Fruit fly (Drosophila melanogaster) whole organism, embryonic: ENCODE results near the gene CG3556.

Source experiments
- CG11093 ChIP-seq: fragments of 200-800 bp; sonication (Bioruptor generic); IDR thresholded peaks from 3 replicates; pipeline ENCODE4 v1.3.6; 2022; ENCODE audit warnings: missing biosample characterization, missing genetic modification characterization
- CG12299 ChIP-seq: fragments of 200-800 bp; sonication (Bioruptor generic); optimal IDR thresholded peaks from 2 replicates; lab custom pipeline; 2018; ENCODE audit warnings: missing biosample characterization, mild to moderate bottlenecking, missing genetic modification characterization
- CG12942 ChIP-seq: fragments of 200-800 bp; sonication (Bioruptor generic); optimal IDR thresholded peaks from 3 replicates; lab custom pipeline; 2016; ENCODE audit warnings: missing biosample characterization, missing genetic modification characterization
- CG14014 ChIP-seq: fragments of 200-800 bp; sonication (Bioruptor generic); IDR thresholded peaks from 2 replicates; pipeline ENCODE4 v1.3.6; 2022; ENCODE audit warnings: missing biosample characterization, missing genetic modification characterization
- CG15269 ChIP-seq: fragments of 200-800 bp; sonication (Bioruptor generic); optimal IDR thresholded peaks from 2 replicates; lab custom pipeline; 2018; ENCODE audit warnings: missing biosample characterization, mild to moderate bottlenecking, missing genetic modification characterization, moderate library complexity
- CG1603 ChIP-seq: fragments of 200-800 bp; sonication (Bioruptor generic); optimal IDR thresholded peaks from 2 replicates; lab custom pipeline; 2019; ENCODE audit warnings: missing biosample characterization, mild to moderate bottlenecking, missing genetic modification characterization, moderate library complexity
- CG17359 ChIP-seq: fragments of 200-800 bp; sonication (Bioruptor generic); optimal IDR thresholded peaks from 3 replicates; lab custom pipeline; 2018; ENCODE audit warnings: missing biosample characterization, mild to moderate bottlenecking, missing genetic modification characterization, moderate library complexity
- CG17829 ChIP-seq: fragments of 200-800 bp; optimal IDR thresholded peaks from 2 replicates; lab custom pipeline; 2019; ENCODE audit warnings: missing biosample characterization, mild to moderate bottlenecking, missing genetic modification characterization, moderate library complexity
- CG2120 ChIP-seq: fragments of 200-800 bp; sonication (Bioruptor generic); optimal IDR thresholded peaks from 3 replicates; lab custom pipeline; 2016; ENCODE audit warnings: missing biosample characterization, missing genetic modification characterization
- CG42726 ChIP-seq: fragments of 200-800 bp; sonication (Bioruptor generic); IDR thresholded peaks from 2 replicates; pipeline ENCODE4 v1.3.6; 2022; ENCODE audit warnings: missing biosample characterization, missing genetic modification characterization; ENCODE audit not compliant: partially characterized antibody
- CG4707 ChIP-seq: fragments of 200-800 bp; sonication (Bioruptor generic); optimal IDR thresholded peaks from 2 replicates; lab custom pipeline; 2018; ENCODE audit warnings: missing biosample characterization, mild to moderate bottlenecking, missing genetic modification characterization, moderate library complexity
- CG5180 ChIP-seq: fragments of 200-800 bp; sonication (Bioruptor generic); optimal IDR thresholded peaks from 3 replicates; lab custom pipeline; 2017; ENCODE audit warnings: missing biosample characterization, missing genetic modification characterization, mild to moderate bottlenecking, moderate library complexity, missing genetic modification reagents
- CG7987 ChIP-seq: fragments of 200-800 bp; sonication (Bioruptor generic); optimal IDR thresholded peaks from 2 replicates; lab custom pipeline; 2018; ENCODE audit warnings: missing biosample characterization, mild to moderate bottlenecking, missing genetic modification characterization, moderate library complexity
- CG8290 ChIP-seq, 3 experiments: fragments of 200-800 bp; sonication (Bioruptor generic); optimal IDR thresholded peaks; 2 replicates each; lab custom pipeline; 2016 to 2019; ENCODE audit warnings: missing biosample characterization in 3 of 3, missing genetic modification characterization in 3 of 3, mild to moderate bottlenecking in 2 of 3, moderate library complexity in 1 of 3
- CG9609 ChIP-seq: fragments of 200-800 bp; sonication (Bioruptor generic); optimal IDR thresholded peaks from 3 replicates; lab custom pipeline; 2016; ENCODE audit warnings: missing biosample characterization, missing genetic modification characterization
- CTCF ChIP-seq: fragments of 200-800 bp; sonication (Bioruptor generic); optimal IDR thresholded peaks from 2 replicates; lab custom pipeline; 2017; ENCODE audit warnings: missing biosample characterization, mild to moderate bottlenecking, missing genetic modification characterization, moderate library complexity
- CkIIα-i1 ChIP-seq: fragments of 200-800 bp; sonication (Bioruptor generic); IDR thresholded peaks from 2 replicates; pipeline ENCODE4 v1.3.6; 2022; ENCODE audit warnings: missing biosample characterization, missing genetic modification characterization
- Dad ChIP-seq: fragments of 200-800 bp; sonication (Bioruptor generic); optimal IDR thresholded peaks from 3 replicates; lab custom pipeline; 2016; ENCODE audit warnings: missing biosample characterization, missing genetic modification characterization
- Dip3 ChIP-seq: fragments of 200-800 bp; sonication (Bioruptor generic); optimal IDR thresholded peaks from 3 replicates; lab custom pipeline; 2016; ENCODE audit warnings: missing biosample characterization, missing genetic modification characterization
- Gug ChIP-seq: fragments of 200-800 bp; sonication (Bioruptor generic); IDR thresholded peaks from 4 replicates; pipeline ENCODE4 v1.3.6; 2022; ENCODE audit warnings: missing biosample characterization, missing genetic modification characterization
- H15 ChIP-seq: fragments of 200-800 bp; sonication (Bioruptor generic); IDR thresholded peaks from 3 replicates; pipeline ENCODE4 v1.3.6; 2022; ENCODE audit warnings: missing biosample characterization, missing genetic modification characterization
- Hr39 ChIP-seq: fragments of >200 bp; optimal IDR thresholded peaks from 2 replicates; lab custom pipeline; 2017
- Hr51 ChIP-seq, 2 experiments: fragments of 200-800 bp; sonication (Bioruptor generic); optimal IDR thresholded peaks; 2 replicates in 1 of 2; 3 replicates in 1 of 2; lab custom pipeline; 2016 to 2018; ENCODE audit warnings: missing biosample characterization in 2 of 2, missing genetic modification characterization in 2 of 2, mild to moderate bottlenecking in 1 of 2, moderate library complexity in 1 of 2
- MBD-R2 ChIP-seq: fragments of 200-800 bp; sonication (Bioruptor generic); IDR thresholded peaks from 2 replicates; pipeline ENCODE4 v1.3.6; 2022; ENCODE audit warnings: missing biosample characterization, missing genetic modification characterization
- Nf-YB ChIP-seq: fragments of 200-800 bp; sonication (Bioruptor generic); optimal IDR thresholded peaks from 3 replicates; lab custom pipeline; 2019; ENCODE audit warnings: missing biosample characterization, mild to moderate bottlenecking, missing genetic modification characterization, moderate library complexity
- Optix ChIP-seq: fragments of 200-800 bp; sonication (Bioruptor generic); IDR thresholded peaks from 3 replicates; pipeline ENCODE4 v1.3.6; 2022; ENCODE audit warnings: missing biosample characterization, missing genetic modification characterization
- Poxn ChIP-seq: fragments of 200-800 bp; sonication (Bioruptor generic); IDR thresholded peaks from 2 replicates; pipeline ENCODE4 v1.3.6; 2022; ENCODE audit warnings: missing biosample characterization, missing genetic modification characterization
- Ravus ChIP-seq: fragments of 200-800 bp; sonication (Bioruptor generic); IDR thresholded peaks from 2 replicates; pipeline ENCODE4 v1.3.6; 2022; ENCODE audit warnings: missing biosample characterization, missing genetic modification characterization
- Sox102F ChIP-seq: fragments of 200-800 bp; sonication (Bioruptor generic); optimal IDR thresholded peaks from 2 replicates; lab custom pipeline; 2018; ENCODE audit warnings: missing biosample characterization, mild to moderate bottlenecking, missing genetic modification characterization, moderate library complexity
- Ssrp ChIP-seq: fragments of 200-800 bp; sonication (Bioruptor generic); optimal IDR thresholded peaks from 2 replicates; lab custom pipeline; 2018; ENCODE audit warnings: missing biosample characterization, mild to moderate bottlenecking, missing genetic modification characterization, moderate library complexity
- Xrp1 ChIP-seq: fragments of 200-800 bp; sonication (Bioruptor generic); IDR thresholded peaks from 2 replicates; pipeline ENCODE4 v1.3.6; 2022; ENCODE audit warnings: missing biosample characterization, missing genetic modification characterization
- ase ChIP-seq: fragments of 200-800 bp; sonication (Bioruptor generic); IDR thresholded peaks from 3 replicates; pipeline ENCODE4 v1.3.6; 2022; ENCODE audit warnings: missing biosample characterization, missing genetic modification characterization
- ato ChIP-seq: fragments of 200-800 bp; sonication (Bioruptor generic); IDR thresholded peaks from 2 replicates; pipeline ENCODE4 v1.3.6; 2022; ENCODE audit warnings: missing biosample characterization, missing genetic modification characterization; ENCODE audit not compliant: partially characterized antibody
- bcd ChIP-seq: fragments of 200-800 bp; sonication (Bioruptor generic); optimal IDR thresholded peaks from 2 replicates; lab custom pipeline; 2017; ENCODE audit warnings: missing biosample characterization, mild to moderate bottlenecking, missing genetic modification characterization
- bsh ChIP-seq, 2 experiments: fragments of 200-800 bp; sonication (Bioruptor generic); optimal IDR thresholded peaks; 2 replicates each; lab custom pipeline; 2017 to 2018; ENCODE audit warnings: mild to moderate bottlenecking in 2 of 2, missing biosample characterization in 2 of 2, missing genetic modification characterization in 2 of 2, moderate library complexity in 1 of 2
- croc ChIP-seq: fragments of 200-800 bp; sonication (Bioruptor generic); conservative IDR thresholded peaks from 3 replicates; pipeline ENCODE4 v1.3.6; 2022; ENCODE audit warnings: missing biosample characterization, missing genetic modification characterization
- cwo ChIP-seq: fragments of 200-800 bp; sonication (Bioruptor generic); optimal IDR thresholded peaks from 3 replicates; lab custom pipeline; 2017; ENCODE audit warnings: missing biosample characterization, missing genetic modification characterization, mild to moderate bottlenecking, moderate library complexity, missing genetic modification reagents
- fd96Cb ChIP-seq: fragments of 200-800 bp; sonication (Bioruptor generic); optimal IDR thresholded peaks from 2 replicates; lab custom pipeline; 2018; ENCODE audit warnings: missing biosample characterization, mild to moderate bottlenecking, missing genetic modification characterization, moderate library complexity
- ham ChIP-seq: fragments of 200-800 bp; sonication (Bioruptor generic); IDR thresholded peaks from 2 replicates; pipeline ENCODE4 v1.3.6; 2022; ENCODE audit warnings: missing biosample characterization, missing genetic modification characterization
- her ChIP-seq: fragments of 200-800 bp; sonication (Bioruptor generic); optimal IDR thresholded peaks from 2 replicates; lab custom pipeline; 2016; ENCODE audit warnings: missing biosample characterization, missing genetic modification characterization
- lmd ChIP-seq: fragments of 200-800 bp; sonication (Bioruptor generic); IDR thresholded peaks from 2 replicates; pipeline ENCODE4 v1.3.6; 2022; ENCODE audit warnings: missing biosample characterization, missing genetic modification characterization
- mld ChIP-seq: fragments of 200-800 bp; sonication (Bioruptor generic); IDR thresholded peaks from 3 replicates; pipeline ENCODE4 v1.3.6; 2022; ENCODE audit warnings: missing biosample characterization, missing genetic modification characterization; ENCODE audit not compliant: partially characterized antibody
- pnt ChIP-seq: fragments of 200-800 bp; sonication (Bioruptor generic); optimal IDR thresholded peaks from 3 replicates; lab custom pipeline; 2016; ENCODE audit warnings: missing biosample characterization, missing genetic modification characterization
- prd ChIP-seq, 3 experiments: fragments of >200 bp in 2 of 3; fragments of 200-800 bp in 1 of 3; sonication (Bioruptor generic) in 1 of 3; optimal IDR thresholded peaks in 2 of 3; IDR thresholded peaks in 1 of 3; 2 replicates in 2 of 3; 3 replicates in 1 of 3; pipeline versions ENCODE4 v1.3.6 to Lab custom; 2017 to 2022; ENCODE audit warnings: missing biosample characterization in 1 of 3, missing genetic modification characterization in 1 of 3
- repo ChIP-seq: fragments of 200-800 bp; sonication (Bioruptor generic); optimal IDR thresholded peaks from 2 replicates; lab custom pipeline; 2016; ENCODE audit warnings: missing biosample characterization, missing genetic modification characterization
- row ChIP-seq: fragments of 200-800 bp; sonication (Bioruptor generic); IDR thresholded peaks from 3 replicates; pipeline ENCODE4 v1.3.6; 2022; ENCODE audit warnings: missing biosample characterization, missing genetic modification characterization
- sisA ChIP-seq: fragments of 200-800 bp; sonication (Bioruptor generic); IDR thresholded peaks from 2 replicates; pipeline ENCODE4 v1.3.6; 2022; ENCODE audit warnings: missing biosample characterization, missing genetic modification characterization
- toy ChIP-seq: fragments of 200-800 bp; sonication (Bioruptor generic); IDR thresholded peaks from 2 replicates; pipeline ENCODE4 v1.3.6; 2022; ENCODE audit warnings: missing biosample characterization, missing genetic modification characterization
- ttk ChIP-seq: fragments of 200-800 bp; sonication (Bioruptor generic); IDR thresholded peaks from 2 replicates; pipeline ENCODE4 v2.1.2; 2022; ENCODE audit warnings: missing biosample characterization, missing genetic modification characterization
- tx ChIP-seq: fragments of 200-800 bp; sonication (Bioruptor generic); optimal IDR thresholded peaks from 2 replicates; lab custom pipeline; 2016; ENCODE audit warnings: missing biosample characterization, missing genetic modification characterization
- vfl ChIP-seq: fragments of 200-800 bp; sonication (Bioruptor generic); optimal IDR thresholded peaks from 2 replicates; lab custom pipeline; 2016; ENCODE audit warnings: missing biosample characterization, missing genetic modification characterization

Gene CG3556

DNA sequence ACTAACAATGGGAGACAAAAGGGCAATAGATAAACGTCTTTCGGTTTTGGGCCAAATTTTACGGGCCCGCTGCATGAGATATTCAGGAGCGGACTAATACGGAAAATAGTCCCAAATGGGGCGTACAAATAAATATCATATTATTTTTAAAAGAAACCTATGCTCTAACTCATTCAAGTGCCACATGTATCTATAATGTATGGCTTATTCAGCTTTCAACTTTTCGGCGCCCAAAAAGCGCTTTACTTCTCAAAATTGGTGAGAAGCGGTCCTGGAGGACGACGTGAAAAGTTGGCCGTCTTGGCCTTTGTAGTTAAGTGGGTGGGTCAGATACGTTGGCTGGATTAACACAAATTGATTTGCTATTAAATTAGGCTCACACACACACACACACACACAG, 49.2 kb upstream of the CG3556 start (continued):
- TF ChIP-seq CG11093 (GFP tag; lab: Robert Waterston, UW) (0 out of 3 replicates have a peak, but pooled peaks have one; percentile 28), CG7987 (no peak), CG4707 (no peak), repo (GFP tag; lab: Kevin White, UChicago) (no peak), Hr51 (GFP tag; optimal IDR thresholded peaks at IDR 0.05; lab: Kevin White, UChicago) (no peak), Ravus (GFP tag; lab: Robert Waterston, UW) (no peak), vfl (no peak), CG15269 (tag; lab: Kevin White, UChicago) (no peak), Dad (GFP tag; lab: Kevin White, UChicago) (no peak), CG17829 (tag; lab: Kevin White, UChicago) (no peak), row (GFP tag; lab: Robert Waterston, UW) (peak; percentile 31; the same call in 1 of the 3 replicates), CG14014 (GFP tag; lab: Robert Waterston, UW) (no peak), cwo (GFP tag; lab: Kevin White, UChicago) (no peak), tx (GFP tag; lab: Kevin White, UChicago) (no peak), CTCF (GFP tag; lab: Kevin White, UChicago) (no peak), ham (GFP tag; lab: Robert Waterston, UW) (no peak), CG9609 (GFP tag; lab: Kevin White, UChicago) (no peak), lmd (peak; percentile 34; the same call in 1 of the 2 replicates), bsh (GFP tag; optimal IDR thresholded peaks at IDR 0.05; lab: Kevin White, UChicago) (peak in 1 of 2 experiments; percentile 9), sisA (GFP tag; lab: Robert Waterston, UW) (peak; percentile 37; the same call in 1 of the 2 replicates), CG8290 (GFP tag; optimal IDR thresholded peaks at IDR 0.05; lab: Kevin White, UChicago) (no peak), CG8290 (tag; optimal IDR thresholded peaks at IDR 0.05; lab: Kevin White, UChicago) (no peak), Sox102F (GFP tag; lab: Kevin White, UChicago) (peak; percentile 34), CG17359 (tag; lab: Kevin White, UChicago) (no peak), ato (GFP tag; lab: Robert Waterston, UW) (no peak), Xrp1 (GFP tag; lab: Robert Waterston, UW) (peak; percentile 45; the same call in 1 of the 2 replicates), pnt (GFP tag; lab: Kevin White, UChicago) (no peak), bcd (GFP tag; lab: Kevin White, UChicago) (no peak), Poxn (GFP tag; lab: Robert Waterston, UW) (no peak), CkIIα-i1 (GFP tag; lab: Robert Waterston, UW) (no peak), CG42726 (GFP tag; lab: Robert Waterston, UW) (no peak), mld (GFP tag; lab: Robert Waterston, UW) (no peak), H15 (0 out of 3 replicates have a peak, but pooled peaks have one; percentile 20), CG2120 (GFP tag; lab: Kevin White, UChicago) (no peak), Gug (GFP tag; lab: Robert Waterston, UW) (0 out of 4 replicates have a peak, but pooled peaks have one; percentile 27), Hr39 (lab: Kevin White, UChicago) (no peak), Optix (no peak), MBD-R2 (GFP tag; lab: Robert Waterston, UW) (no peak), her (GFP tag; lab: Kevin White, UChicago) (no peak), toy (GFP tag; lab: Robert Waterston, UW) (no peak), Ssrp (tag; lab: Kevin White, UChicago) (no peak), croc (GFP tag; lab: Robert Waterston, UW) (peak; percentile 16; the same call in 1 of the 3 replicates), ase (GFP tag; lab: Robert Waterston, UW) (no peak), CG5180 (GFP tag; lab: Kevin White, UChicago) (no peak), prd (optimal IDR thresholded peaks at IDR 0.05; lab: Kevin White, UChicago) (no peak), prd (GFP tag; IDR thresholded peaks at IDR 0.05; lab: Robert Waterston, UW) (peak; percentile 67; the same call in 2 of the 3 replicates), CG1603 (no peak), CG12942 (GFP tag; lab: Kevin White, UChicago) (no peak), fd96Cb (tag; lab: Kevin White, UChicago) (peak; percentile 5), ttk (peak; percentile 27; the same call in 1 of the 2 replicates), CG12299 (tag; lab: Kevin White, UChicago) (no peak), Nf-YB (GFP tag; lab: Kevin White, UChicago) (no peak), Dip3 (GFP tag; lab: Kevin White, UChicago) (no peak)
